Fruit fly (Drosophila melanogaster) S2 (cell line): ENCODE results near the gene ver.

Experiments
- CG8478 ChIP-seq: fragments of >200 bp; optimal IDR thresholded peaks from 2 replicates; lab custom pipeline; 2018
- CTCF ChIP-seq, 2 experiments: fragments of >200 bp; optimal IDR thresholded peaks; 2 replicates each; lab custom pipeline; 2018

DNA sequence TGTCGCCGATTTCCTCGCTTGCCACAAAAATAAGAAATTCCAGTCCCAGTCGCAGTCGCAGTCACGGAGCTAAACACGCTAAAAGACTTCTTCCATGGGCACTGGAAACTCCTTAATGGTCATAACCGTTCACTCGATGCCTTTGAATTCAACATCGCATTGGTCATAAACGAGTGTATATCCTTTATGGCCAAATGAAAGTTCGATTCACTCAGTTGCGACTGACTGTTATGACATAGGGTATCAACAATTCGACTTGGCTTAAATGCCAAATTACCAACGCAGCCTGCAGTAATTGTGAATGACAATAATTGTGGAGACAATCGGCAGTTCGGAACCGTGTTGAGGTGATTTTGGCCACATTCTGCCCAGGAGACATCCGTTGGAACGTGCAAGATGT, 35.5 kb downstream of the ver start:
- TF ChIP-seq CTCF (optimal IDR thresholded peaks at IDR 0.05; lab: Kevin White, UChicago) = no peak
- no peak for TF ChIP-seq CG8478 (lab: Kevin White, UChicago)
